Fruit fly (Drosophila melanogaster): Measurements from ENCODE around the gene REPTOR-BP.

The REPTOR-BP gene

DNA sequence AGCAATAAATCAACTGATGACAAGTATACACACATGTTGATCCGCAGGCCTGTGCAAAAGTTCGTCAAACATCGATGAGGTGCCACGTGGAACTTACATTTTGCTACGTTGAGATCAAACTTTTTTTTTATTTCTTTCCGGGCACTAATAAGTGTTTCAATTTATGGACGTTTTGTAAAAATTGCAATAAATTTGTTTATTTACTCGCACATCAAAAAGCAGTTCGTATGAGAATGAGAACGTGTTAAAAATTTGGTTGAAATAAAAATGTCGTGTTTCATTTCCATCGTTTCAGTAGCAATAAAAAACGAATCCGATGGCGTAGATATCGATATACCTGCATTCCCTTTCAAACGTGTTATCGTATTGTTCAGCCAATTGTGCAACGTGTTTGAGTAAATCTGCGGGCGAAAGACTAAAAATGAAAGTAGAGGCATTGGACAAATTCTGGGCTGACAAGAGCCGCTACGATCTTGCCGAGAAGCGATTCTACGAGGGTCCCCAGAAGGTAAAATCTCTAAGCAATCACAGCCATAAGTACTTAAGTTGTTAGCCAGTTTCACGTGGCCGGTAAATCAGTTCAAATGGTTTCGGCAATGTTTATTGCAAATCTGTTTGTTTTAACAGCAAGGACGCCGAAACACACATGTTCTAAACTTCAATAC is 31.6 kb upstream of the REPTOR-BP start, which contains the start of gene eEF1delta (continued):
- no peak for TF ChIP-seq nom (GFP tag; optimal IDR thresholded peaks at IDR 0.05)
- TF ChIP-seq Dip2 (GFP tag; IDR thresholded peaks at IDR 0.05), result no peak
- TF ChIP-seq CG17612 (GFP tag; IDR thresholded peaks at IDR 0.05), result no peak
- no peak for TF ChIP-seq CG15696 (tag; optimal IDR thresholded peaks at IDR 0.05)
- no peak for TF ChIP-seq CG9932 (GFP tag; IDR thresholded peaks at IDR 0.05)
- no peak for TF ChIP-seq pan (optimal IDR thresholded peaks at IDR 0.05)
- no peak for TF ChIP-seq pan (GFP tag; optimal IDR thresholded peaks at IDR 0.05 in 1 of 2, IDR thresholded peaks at IDR 0.05 in 1 of 2)
- TF ChIP-seq repo (GFP tag; optimal IDR thresholded peaks at IDR 0.05), result no peak
- TF ChIP-seq CG8290 (GFP tag; optimal IDR thresholded peaks at IDR 0.05), result no peak
- TF ChIP-seq CG8290 (tag; optimal IDR thresholded peaks at IDR 0.05), result no peak
- TF ChIP-seq knrl (GFP tag; IDR thresholded peaks at IDR 0.05; ENCODE audit: partially characterized antibody), result 0 out of 3 replicates have a peak, but pooled peaks have one; percentile 25
- TF ChIP-seq CG32532 (GFP tag; IDR thresholded peaks at IDR 0.05), result no peak
- TF ChIP-seq corto (GFP tag; optimal IDR thresholded peaks at IDR 0.05), result no peak
- no peak for TF ChIP-seq Tbp (GFP tag; optimal IDR thresholded peaks at IDR 0.05)
- TF ChIP-seq HmgD (GFP tag; optimal IDR thresholded peaks at IDR 0.05), result no peak
- TF ChIP-seq E2f2 (GFP tag; IDR thresholded peaks at IDR 0.05), result no peak
- TF ChIP-seq eyg (GFP tag; optimal IDR thresholded peaks at IDR 0.05), result no peak
- no peak for TF ChIP-seq CG14860 (GFP tag; IDR thresholded peaks at IDR 0.05; ENCODE audit: partially characterized antibody)
- TF ChIP-seq CG13287 (GFP tag; IDR thresholded peaks at IDR 0.05; ENCODE audit: partially characterized antibody), result peak; percentile 25; the same call in 1 of the 2 replicates
- TF ChIP-seq odd (GFP tag; optimal IDR thresholded peaks at IDR 0.05), result no peak
- TF ChIP-seq gem (tag; optimal IDR thresholded peaks at IDR 0.05), result no peak
- peak; percentile 51; the same call in 1 of the 2 replicates for TF ChIP-seq bbx (GFP tag; IDR thresholded peaks at IDR 0.05; ENCODE audit: partially characterized antibody)
- TF ChIP-seq zfh1 (GFP tag; IDR thresholded peaks at IDR 0.05), result no peak
- peak; percentile 45 for TF ChIP-seq dm (GFP tag; optimal IDR thresholded peaks at IDR 0.05)
- no peak for TF ChIP-seq CG34376 (GFP tag; optimal IDR thresholded peaks at IDR 0.05)
- no peak for TF ChIP-seq CG18619 (GFP tag; optimal IDR thresholded peaks at IDR 0.05)
- no peak for TF ChIP-seq Asciz (GFP tag; optimal IDR thresholded peaks at IDR 0.05)
- no peak for TF ChIP-seq B-H1 (GFP tag; IDR thresholded peaks at IDR 0.05)
- TF ChIP-seq NK7.1 (GFP tag; optimal IDR thresholded peaks at IDR 0.05), result no peak
- peak; percentile 93 for TF ChIP-seq ssp (GFP tag; IDR thresholded peaks at IDR 0.05)
- no peak for TF ChIP-seq ci (GFP tag; IDR thresholded peaks at IDR 0.05)
- TF ChIP-seq CG1647 (GFP tag; optimal IDR thresholded peaks at IDR 0.05), result no peak
- no peak for TF ChIP-seq CG17912 (GFP tag; optimal IDR thresholded peaks at IDR 0.05)
- no peak for TF ChIP-seq CG18476 (GFP tag; optimal IDR thresholded peaks at IDR 0.05)
- TF ChIP-seq Hey (tag; optimal IDR thresholded peaks at IDR 0.05), result no peak
- TF ChIP-seq Dip3 (GFP tag; optimal IDR thresholded peaks at IDR 0.05), result no peak
- TF ChIP-seq stc (GFP tag; IDR thresholded peaks at IDR 0.05), result no peak
- no peak for TF ChIP-seq da (GFP tag; optimal IDR thresholded peaks at IDR 0.05)
- no peak for TF ChIP-seq Xrp1 (GFP tag; IDR thresholded peaks at IDR 0.05)
- no peak for TF ChIP-seq CG8281 (tag; optimal IDR thresholded peaks at IDR 0.05)
- TF ChIP-seq tin (GFP tag; optimal IDR thresholded peaks at IDR 0.05), result no peak
- TF ChIP-seq CG4328 (GFP tag; optimal IDR thresholded peaks at IDR 0.05), result no peak
- no peak for TF ChIP-seq CG12219 (GFP tag; optimal IDR thresholded peaks at IDR 0.05)
- TF ChIP-seq sqz (GFP tag; optimal IDR thresholded peaks at IDR 0.05), result no peak
- TF ChIP-seq CG34224 (GFP tag; IDR thresholded peaks at IDR 0.05; ENCODE audit: partially characterized antibody), result peak; percentile 55; the same call in 1 of the 3 replicates
- no peak for TF ChIP-seq run (tag; optimal IDR thresholded peaks at IDR 0.05)
- TF ChIP-seq schlank (tag; optimal IDR thresholded peaks at IDR 0.05), result no peak
- TF ChIP-seq pum (GFP tag; optimal IDR thresholded peaks at IDR 0.05), result no peak
- TF ChIP-seq CG2120 (GFP tag; optimal IDR thresholded peaks at IDR 0.05), result no peak
- no peak for TF ChIP-seq ato (GFP tag; IDR thresholded peaks at IDR 0.05; ENCODE audit: partially characterized antibody)
- TF ChIP-seq CG12236 (GFP tag; optimal IDR thresholded peaks at IDR 0.05), result no peak
